Fruit fly (Drosophila melanogaster): ENCODE measurements around the gene Tbc1d15-17.

Tbc1d15-17 gene

dm6 chr2L:224599-225385, 17.8 kb downstream of the Tbc1d15-17 start (continued):
- TF ChIP-seq az2 (GFP tag; optimal IDR thresholded peaks at IDR 0.05), result peak; percentile 72
- TF ChIP-seq Gsc (GFP tag; IDR thresholded peaks at IDR 0.05), result 0 out of 2 replicates have a peak, but pooled peaks have one; percentile 33
- TF ChIP-seq Camta (GFP tag; optimal IDR thresholded peaks at IDR 0.05), result no peak
- peak; percentile 82 for TF ChIP-seq CG7556 (GFP tag; optimal IDR thresholded peaks at IDR 0.05)
- TF ChIP-seq CG2712 (tag; optimal IDR thresholded peaks at IDR 0.05), result peak; percentile 59
- peak; percentile 30 for TF ChIP-seq CG4820 (GFP tag; optimal IDR thresholded peaks at IDR 0.05)
- 0 out of 3 replicates have a peak, but pooled peaks have one; percentile 16 for TF ChIP-seq jigr1 (GFP tag; IDR thresholded peaks at IDR 0.05)
- peak; percentile 24 for TF ChIP-seq CG33213 (GFP tag; optimal IDR thresholded peaks at IDR 0.05)
- peak; percentile 25 for TF ChIP-seq CG12942 (GFP tag; optimal IDR thresholded peaks at IDR 0.05)
- TF ChIP-seq dpn (GFP tag; optimal IDR thresholded peaks at IDR 0.05), result peak; percentile 63 to 67
- TF ChIP-seq CG15269 (tag; optimal IDR thresholded peaks at IDR 0.05), result no peak
- TF ChIP-seq Side (GFP tag; optimal IDR thresholded peaks at IDR 0.05), result no peak
- peak; percentile 3 for TF ChIP-seq Myb (GFP tag; optimal IDR thresholded peaks at IDR 0.05)
- 0 out of 2 replicates have a peak, but pooled peaks have one; percentile 8 for TF ChIP-seq inv (GFP tag; IDR thresholded peaks at IDR 0.05; ENCODE audit: partially characterized antibody)
- peak; percentile 62 for TF ChIP-seq ems (GFP tag; optimal IDR thresholded peaks at IDR 0.05)
- peak; percentile 48 for TF ChIP-seq pum (GFP tag; optimal IDR thresholded peaks at IDR 0.05)
- no peak for TF ChIP-seq CG12744 (GFP tag; optimal IDR thresholded peaks at IDR 0.05)
- no peak for TF ChIP-seq CG4617 (GFP tag; optimal IDR thresholded peaks at IDR 0.05; ENCODE audit: borderline replicate concordance)
- TF ChIP-seq pho (GFP tag; optimal IDR thresholded peaks at IDR 0.05), result peak; percentile 33
- peak; percentile 53 for TF ChIP-seq CG4404 (GFP tag; IDR thresholded peaks at IDR 0.05)
- 0 out of 3 replicates have a peak, but pooled peaks have one; percentile 46 for TF ChIP-seq CG11695 (GFP tag; IDR thresholded peaks at IDR 0.05)
- peak; percentile 71 for TF ChIP-seq Xbp1 (GFP tag; optimal IDR thresholded peaks at IDR 0.05)
- TF ChIP-seq schlank (tag; optimal IDR thresholded peaks at IDR 0.05), result peak; percentile 25
- no peak for TF ChIP-seq sens-2 (GFP tag; IDR thresholded peaks at IDR 0.05)
- no peak for TF ChIP-seq HmgD (GFP tag; optimal IDR thresholded peaks at IDR 0.05)
- TF ChIP-seq CG13775 (GFP tag; optimal IDR thresholded peaks at IDR 0.05), result peak; percentile 31
- TF ChIP-seq Dp (GFP tag; optimal IDR thresholded peaks at IDR 0.05), result no peak
- peak; percentile 27 for TF ChIP-seq CG7786 (GFP tag; optimal IDR thresholded peaks at IDR 0.05)
- no peak for TF ChIP-seq aop (GFP tag; IDR thresholded peaks at IDR 0.05)
- TF ChIP-seq Antp (GFP tag; optimal IDR thresholded peaks at IDR 0.05), result peak; percentile 67
- TF ChIP-seq CG15011 (GFP tag; optimal IDR thresholded peaks at IDR 0.05), result peak; percentile 54
- peak; percentile 12 for TF ChIP-seq kni (GFP tag; optimal IDR thresholded peaks at IDR 0.05)
- no peak for TF ChIP-seq HLHmδ (GFP tag; optimal IDR thresholded peaks at IDR 0.05)
- TF ChIP-seq vfl (GFP tag; optimal IDR thresholded peaks at IDR 0.05), result peak; percentile 16
- TF ChIP-seq CG6791 (GFP tag; IDR thresholded peaks at IDR 0.05; ENCODE audit: partially characterized antibody), result no peak
- no peak for TF ChIP-seq p53 (GFP tag; optimal IDR thresholded peaks at IDR 0.05)
- TF ChIP-seq amos (GFP tag; IDR thresholded peaks at IDR 0.05; ENCODE audit: partially characterized antibody), result no peak
- TF ChIP-seq CG18764 (GFP tag; optimal IDR thresholded peaks at IDR 0.05), result peak; percentile 34
- TF ChIP-seq abd-A (tag; optimal IDR thresholded peaks at IDR 0.05), result no peak
- peak; percentile 80 for TF ChIP-seq CG2120 (GFP tag; optimal IDR thresholded peaks at IDR 0.05)
- TF ChIP-seq Hsf (GFP tag; optimal IDR thresholded peaks at IDR 0.05), result peak; percentile 47
- no peak; the same call in 2 of the 3 replicates for TF ChIP-seq z (GFP tag; IDR thresholded peaks at IDR 0.05)
- TF ChIP-seq Doc3 (GFP tag; IDR thresholded peaks at IDR 0.05; ENCODE audit: partially characterized antibody), result no peak
- TF ChIP-seq gcm (GFP tag; optimal IDR thresholded peaks at IDR 0.05), result no peak
- TF ChIP-seq H15 (GFP tag; IDR thresholded peaks at IDR 0.05), result peak; percentile 43; the same call in 1 of the 3 replicates
- TF ChIP-seq fru (optimal IDR thresholded peaks at IDR 0.05), result no peak
- peak; percentile 35 for TF ChIP-seq sqz (GFP tag; optimal IDR thresholded peaks at IDR 0.05)
- TF ChIP-seq Hmx (GFP tag; optimal IDR thresholded peaks at IDR 0.05), result no peak
- peak; percentile 1 for TF ChIP-seq CG10654 (GFP tag; optimal IDR thresholded peaks at IDR 0.05)
- TF ChIP-seq danr (GFP tag; IDR thresholded peaks at IDR 0.05), result no peak
